Fruit fly (Drosophila melanogaster) S2 (cell line): ENCODE measurements around the gene PTPMT1.

ENCODE experiments used
- CG8478 ChIP-seq: fragments of >200 bp; optimal IDR thresholded peaks from 2 replicates; lab custom pipeline; 2018
- CTCF ChIP-seq, 2 experiments: fragments of >200 bp; optimal IDR thresholded peaks; 2 replicates each; lab custom pipeline; 2018

DNA sequence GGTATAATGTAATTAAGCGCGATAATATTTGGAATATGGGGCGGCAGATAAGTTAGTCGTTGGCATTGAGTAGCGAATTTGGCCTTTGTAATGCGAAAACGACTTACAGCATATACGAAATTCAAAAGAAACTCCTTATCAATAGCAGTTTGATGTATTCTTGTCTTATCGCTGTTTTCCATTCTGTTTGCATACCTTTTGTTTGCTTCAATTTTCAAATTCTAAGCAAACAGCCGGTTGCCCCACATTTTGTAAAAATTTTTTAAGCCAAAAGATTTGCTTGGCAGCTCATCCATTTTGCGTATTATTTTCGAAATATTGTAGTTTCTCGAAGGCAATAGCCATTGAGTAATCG lies 25.2 kb downstream of the PTPMT1 start:
- TF ChIP-seq CTCF (optimal IDR thresholded peaks at IDR 0.05; lab: Kevin White, UChicago): no peak
- TF ChIP-seq CG8478 (lab: Kevin White, UChicago): no peak
